Fruit fly (Drosophila melanogaster) whole organism, embryonic: ENCODE data around the gene IleRS-m.
A peak's percentile ranks its signal among the peaks of the same experiment; 100 is the strongest.

Source experiments
- Antp ChIP-seq: fragments of 200-800 bp; sonication (Bioruptor generic); optimal IDR thresholded peaks from 3 replicates; lab custom pipeline; 2016; ENCODE audit warnings: missing biosample characterization, missing genetic modification characterization
- Atf-2 ChIP-seq: fragments of 200-800 bp; sonication (Bioruptor generic); optimal IDR thresholded peaks from 2 replicates; lab custom pipeline; 2016; ENCODE audit warnings: missing biosample characterization, missing genetic modification characterization
- B-H1 ChIP-seq: fragments of 200-800 bp; sonication (Bioruptor generic); IDR thresholded peaks from 3 replicates; pipeline ENCODE4 v1.3.6; 2022; ENCODE audit warnings: missing biosample characterization, missing genetic modification characterization
- BtbVII ChIP-seq: fragments of 200-800 bp; sonication (Bioruptor generic); optimal IDR thresholded peaks from 3 replicates; lab custom pipeline; 2017; ENCODE audit warnings: missing biosample characterization, mild to moderate bottlenecking, missing genetic modification characterization
- CG10543 ChIP-seq: fragments of 200-800 bp; sonication (Bioruptor generic); optimal IDR thresholded peaks from 3 replicates; lab custom pipeline; 2017; ENCODE audit warnings: missing biosample characterization, mild to moderate bottlenecking, missing genetic modification characterization, moderate library complexity
- CG11695 ChIP-seq: fragments of 200-800 bp; sonication (Bioruptor generic); IDR thresholded peaks from 3 replicates; pipeline ENCODE4 v1.3.6; 2022; ENCODE audit warnings: missing biosample characterization, missing genetic modification characterization
- CG12155 ChIP-seq: fragments of 200-800 bp; sonication (Bioruptor generic); optimal IDR thresholded peaks from 3 replicates; lab custom pipeline; 2016; ENCODE audit warnings: missing biosample characterization, missing genetic modification characterization
- CG13894 ChIP-seq: fragments of 200-800 bp; sonication (Bioruptor generic); optimal IDR thresholded peaks from 3 replicates; lab custom pipeline; 2018; ENCODE audit warnings: missing biosample characterization, mild to moderate bottlenecking, missing genetic modification characterization, moderate library complexity
- CG16863 ChIP-seq: fragments of 200-800 bp; sonication (Bioruptor generic); optimal IDR thresholded peaks from 3 replicates; lab custom pipeline; 2016; ENCODE audit warnings: missing biosample characterization, missing genetic modification characterization
- CG18476 ChIP-seq: fragments of 200-800 bp; sonication (Bioruptor generic); optimal IDR thresholded peaks from 2 replicates; lab custom pipeline; 2016; ENCODE audit warnings: missing biosample characterization, mild to moderate bottlenecking, missing genetic modification characterization
- CG2202 ChIP-seq: fragments of 200-800 bp; sonication (Bioruptor generic); optimal IDR thresholded peaks from 2 replicates; lab custom pipeline; 2018; ENCODE audit warnings: missing biosample characterization, mild to moderate bottlenecking, missing genetic modification characterization
- CG31388 ChIP-seq: fragments of 200-800 bp; sonication (Bioruptor generic); optimal IDR thresholded peaks from 2 replicates; lab custom pipeline; 2016; ENCODE audit warnings: missing biosample characterization, missing genetic modification characterization
- CG32767 ChIP-seq: fragments of 200-800 bp; sonication (Bioruptor generic); IDR thresholded peaks from 2 replicates; pipeline ENCODE4 v1.3.6; 2022; ENCODE audit warnings: missing biosample characterization, missing genetic modification characterization
- CG3726 ChIP-seq: fragments of 200-800 bp; sonication (Bioruptor generic); IDR thresholded peaks from 3 replicates; pipeline ENCODE4, ENCODE4 v1.3.6; 2022; ENCODE audit warnings: missing biosample characterization, missing genetic modification characterization
- CG42726 ChIP-seq: fragments of 200-800 bp; sonication (Bioruptor generic); IDR thresholded peaks from 2 replicates; pipeline ENCODE4 v1.3.6; 2022; ENCODE audit warnings: missing biosample characterization, missing genetic modification characterization; ENCODE audit not compliant: partially characterized antibody
- CG43689 ChIP-seq: fragments of 200-800 bp; sonication (Bioruptor generic); IDR thresholded peaks from 2 replicates; pipeline ENCODE4 v1.3.6; 2022; ENCODE audit warnings: missing biosample characterization, missing genetic modification characterization
- CG6765 ChIP-seq: fragments of 200-800 bp; sonication (Bioruptor generic); optimal IDR thresholded peaks from 3 replicates; lab custom pipeline; 2017; ENCODE audit warnings: missing biosample characterization, mild to moderate bottlenecking, missing genetic modification characterization
- CG7357 ChIP-seq: fragments of 200-800 bp; sonication (Bioruptor generic); IDR thresholded peaks from 3 replicates; pipeline ENCODE4 v1.3.6; 2022; ENCODE audit warnings: missing biosample characterization, missing genetic modification characterization
- CG7963 ChIP-seq: fragments of 200-800 bp; sonication (Bioruptor generic); IDR thresholded peaks from 3 replicates; pipeline ENCODE4 v1.3.6; 2022; ENCODE audit warnings: missing biosample characterization, missing genetic modification characterization; ENCODE audit not compliant: partially characterized antibody
- CG8478 ChIP-seq: fragments of >200 bp; optimal IDR thresholded peaks from 2 replicates; lab custom pipeline; 2018
- CG9437 ChIP-seq: fragments of 200-800 bp; sonication (Bioruptor generic); optimal IDR thresholded peaks from 2 replicates; lab custom pipeline; 2018; ENCODE audit warnings: missing biosample characterization, mild to moderate bottlenecking, missing genetic modification characterization
- CG9727 ChIP-seq: fragments of 200-800 bp; sonication (Bioruptor generic); optimal IDR thresholded peaks from 3 replicates; lab custom pipeline; 2017; ENCODE audit warnings: missing biosample characterization, mild to moderate bottlenecking, missing genetic modification characterization
- CG9817 ChIP-seq: fragments of 200-800 bp; sonication (Bioruptor generic); optimal IDR thresholded peaks from 2 replicates; lab custom pipeline; 2018; ENCODE audit warnings: missing biosample characterization, mild to moderate bottlenecking, missing genetic modification characterization, moderate library complexity
- CoRest ChIP-seq: fragments of 200-800 bp; sonication (Bioruptor generic); optimal IDR thresholded peaks from 3 replicates; lab custom pipeline; 2018; ENCODE audit warnings: missing biosample characterization, mild to moderate bottlenecking, missing genetic modification characterization, moderate library complexity
- Dref ChIP-seq: fragments of 200-800 bp; sonication (Bioruptor generic); IDR thresholded peaks from 2 replicates; pipeline ENCODE4 v1.3.6; 2022; ENCODE audit warnings: missing biosample characterization, missing genetic modification characterization
- E2f1 ChIP-seq: fragments of 200-800 bp; sonication (Bioruptor generic); IDR thresholded peaks from 2 replicates; pipeline ENCODE4 v1.3.6; 2022; ENCODE audit warnings: missing biosample characterization, missing genetic modification characterization
- ERR ChIP-seq: fragments of 200-800 bp; sonication (Bioruptor generic); optimal IDR thresholded peaks from 2 replicates; lab custom pipeline; 2016; ENCODE audit warnings: missing biosample characterization, missing genetic modification characterization
- Ets65A ChIP-seq: fragments of 200-800 bp; sonication (Bioruptor generic); peaks from one replicate; lab custom pipeline; 2016; ENCODE audit warnings: missing biosample characterization, missing genetic modification characterization
- GATAe ChIP-seq: fragments of 200-800 bp; sonication (Bioruptor generic); conservative IDR thresholded peaks from 2 replicates; pipeline ENCODE4 v1.3.6; 2022; ENCODE audit warnings: missing biosample characterization, missing genetic modification characterization
- Hand ChIP-seq: fragments of 200-800 bp; sonication (Bioruptor generic); optimal IDR thresholded peaks from 2 replicates; lab custom pipeline; 2017; ENCODE audit warnings: mild to moderate bottlenecking, missing biosample characterization, missing genetic modification reagents, missing genetic modification characterization
- HmgD ChIP-seq: fragments of 200-800 bp; sonication (Bioruptor generic); optimal IDR thresholded peaks from 3 replicates; lab custom pipeline; 2016; ENCODE audit warnings: missing biosample characterization, missing genetic modification characterization
- Optix ChIP-seq: fragments of 200-800 bp; sonication (Bioruptor generic); IDR thresholded peaks from 3 replicates; pipeline ENCODE4 v1.3.6; 2022; ENCODE audit warnings: missing biosample characterization, missing genetic modification characterization
- Usf ChIP-seq: fragments of 200-800 bp; sonication (Bioruptor generic); optimal IDR thresholded peaks from 2 replicates; lab custom pipeline; 2017; ENCODE audit warnings: missing genotype, missing biosample characterization, missing genetic modification characterization
- az2 ChIP-seq: fragments of 200-800 bp; sonication (Bioruptor generic); optimal IDR thresholded peaks from 3 replicates; lab custom pipeline; 2016; ENCODE audit warnings: missing biosample characterization, missing genetic modification characterization
- bcd ChIP-seq: fragments of 200-800 bp; sonication (Bioruptor generic); optimal IDR thresholded peaks from 2 replicates; lab custom pipeline; 2017; ENCODE audit warnings: missing biosample characterization, mild to moderate bottlenecking, missing genetic modification characterization
- chif ChIP-seq, 2 experiments: fragments of 200-800 bp; sonication (Bioruptor generic); optimal IDR thresholded peaks; 3 replicates each; lab custom pipeline; 2016; ENCODE audit warnings: missing biosample characterization in 2 of 2, missing genetic modification characterization in 2 of 2
- da ChIP-seq: fragments of 200-800 bp; sonication (Bioruptor generic); optimal IDR thresholded peaks from 2 replicates; lab custom pipeline; 2016; ENCODE audit warnings: missing biosample characterization, missing genetic modification characterization
- dysf ChIP-seq: fragments of 200-800 bp; sonication (Bioruptor generic); IDR thresholded peaks from 3 replicates; pipeline ENCODE4 v1.3.6; 2022; ENCODE audit warnings: missing biosample characterization, missing genetic modification characterization
- ham ChIP-seq: fragments of 200-800 bp; sonication (Bioruptor generic); IDR thresholded peaks from 2 replicates; pipeline ENCODE4 v1.3.6; 2022; ENCODE audit warnings: missing biosample characterization, missing genetic modification characterization
- hkb ChIP-seq, 2 experiments: fragments of 200-800 bp in 1 of 2; fragments of >200 bp in 1 of 2; sonication (Bioruptor generic) in 1 of 2; IDR thresholded peaks in 1 of 2; optimal IDR thresholded peaks in 1 of 2; 2 replicates each; pipeline versions ENCODE4 v1.3.6 to Lab custom; 2017 to 2022; ENCODE audit warnings: missing biosample characterization in 1 of 2, missing genetic modification characterization in 1 of 2
- hth ChIP-seq: fragments of >200 bp; optimal IDR thresholded peaks from 2 replicates; lab custom pipeline; 2017; ENCODE audit warnings: inconsistent platforms
- mld ChIP-seq: fragments of 200-800 bp; sonication (Bioruptor generic); IDR thresholded peaks from 3 replicates; pipeline ENCODE4 v1.3.6; 2022; ENCODE audit warnings: missing biosample characterization, missing genetic modification characterization; ENCODE audit not compliant: partially characterized antibody
- nau ChIP-seq: fragments of 200-800 bp; sonication (Bioruptor generic); optimal IDR thresholded peaks from 3 replicates; lab custom pipeline; 2017; ENCODE audit warnings: missing biosample characterization, mild to moderate bottlenecking, missing genetic modification characterization, missing genetic modification reagents
- nmo ChIP-seq: fragments of 200-800 bp; sonication (Bioruptor generic); optimal IDR thresholded peaks from 2 replicates; lab custom pipeline; 2018; ENCODE audit warnings: missing biosample characterization, mild to moderate bottlenecking, missing genetic modification characterization, moderate library complexity
- pita ChIP-seq: fragments of 200-800 bp; sonication (Bioruptor generic); optimal IDR thresholded peaks from 2 replicates; lab custom pipeline; 2017; ENCODE audit warnings: missing biosample characterization, mild to moderate bottlenecking, missing genetic modification characterization
- pros ChIP-seq: fragments of 200-800 bp; sonication (Bioruptor generic); optimal IDR thresholded peaks from 3 replicates; lab custom pipeline; 2019; ENCODE audit warnings: missing biosample characterization, mild to moderate bottlenecking, missing genetic modification characterization, moderate library complexity
- psq ChIP-seq: fragments of 200-800 bp; sonication (Bioruptor generic); optimal IDR thresholded peaks from 2 replicates; lab custom pipeline; 2017; ENCODE audit warnings: missing biosample characterization, missing genetic modification characterization
- usp ChIP-seq: fragments of >200 bp; optimal IDR thresholded peaks from 2 replicates; lab custom pipeline; 2017; ENCODE audit warnings: missing biosample characterization, missing genetic modification characterization
- vfl ChIP-seq: fragments of 200-800 bp; sonication (Bioruptor generic); optimal IDR thresholded peaks from 2 replicates; lab custom pipeline; 2016; ENCODE audit warnings: missing biosample characterization, missing genetic modification characterization
- wor ChIP-seq: fragments of 200-800 bp; sonication (Bioruptor generic); IDR thresholded peaks from 2 replicates; pipeline ENCODE4 v1.3.6; 2022; ENCODE audit warnings: missing biosample characterization, missing genetic modification characterization

The IleRS-m gene

dm6 chr3L:16060806-16061600, 39.1 kb upstream of the IleRS-m start (continued):
- 0 out of 2 replicates have a peak, but pooled peaks have one; percentile 19 for TF ChIP-seq ham
- peak; percentile 20 for TF ChIP-seq Atf-2 (GFP tag; lab: Kevin White, UChicago)
- peak; percentile 21 for TF ChIP-seq Usf (GFP tag; lab: Kevin White, UChicago)
- TF ChIP-seq usp (GFP tag; lab: Kevin White, UChicago), result no peak
- TF ChIP-seq CoRest, result no peak
- TF ChIP-seq pita, result no peak
- no peak for TF ChIP-seq B-H1
- TF ChIP-seq Optix (GFP tag; lab: Robert Waterston, UW), result no peak
- TF ChIP-seq CG31388 (GFP tag; lab: Kevin White, UChicago), result no peak
- peak; percentile 59 for TF ChIP-seq CG9437 (GFP tag; lab: Kevin White, UChicago)
- peak; percentile 76 for TF ChIP-seq CG9727 (GFP tag; lab: Kevin White, UChicago)
- TF ChIP-seq CG12155 (GFP tag; lab: Kevin White, UChicago), result peak; percentile 38
- TF ChIP-seq HmgD, result no peak
- TF ChIP-seq bcd, result no peak
- no peak for TF ChIP-seq Hand (GFP tag; lab: Kevin White, UChicago)
- TF ChIP-seq vfl, result no peak
- TF ChIP-seq CG16863, result no peak
- peak; percentile 82 for TF ChIP-seq Ets65A
- TF ChIP-seq GATAe (GFP tag; lab: Robert Waterston, UW), result no peak
- no peak for TF ChIP-seq CG42726 (GFP tag; lab: Robert Waterston, UW)
- TF ChIP-seq CG6765 (GFP tag; lab: Kevin White, UChicago), result no peak
- TF ChIP-seq CG9817 (tag; lab: Kevin White, UChicago), result no peak
- TF ChIP-seq CG18476 (GFP tag; lab: Kevin White, UChicago), result peak; percentile 21
- TF ChIP-seq CG3726 (GFP tag; lab: Robert Waterston, UW), result 0 out of 3 replicates have a peak, but pooled peaks have one; percentile 28
- TF ChIP-seq CG32767, result no peak
- TF ChIP-seq CG10543 (GFP tag; lab: Kevin White, UChicago), result peak; percentile 56
- no peak for TF ChIP-seq Dref (GFP tag; lab: Robert Waterston, UW)
- no peak for TF ChIP-seq nau (GFP tag; lab: Kevin White, UChicago)
- no peak for TF ChIP-seq nmo
- peak; percentile 9 for TF ChIP-seq psq
- TF ChIP-seq BtbVII (GFP tag; lab: Kevin White, UChicago), result no peak
- peak in 1 of 2 experiments; percentile 36 for TF ChIP-seq chif (GFP tag; optimal IDR thresholded peaks at IDR 0.05; lab: Kevin White, UChicago)
- TF ChIP-seq CG7357, result 0 out of 3 replicates have a peak, but pooled peaks have one; percentile 16
- no peak for TF ChIP-seq hth (lab: Kevin White, UChicago)
- peak; percentile 46; the same call in 1 of the 3 replicates for TF ChIP-seq dysf (GFP tag; lab: Robert Waterston, UW)
- TF ChIP-seq az2 (GFP tag; lab: Kevin White, UChicago), result peak; percentile 51
- TF ChIP-seq CG2202 (tag; lab: Kevin White, UChicago), result peak; percentile 35
- TF ChIP-seq CG8478, result no peak
- TF ChIP-seq ERR, result no peak
- no peak for TF ChIP-seq CG13894 (tag; lab: Kevin White, UChicago)
- no peak for TF ChIP-seq da (GFP tag; lab: Kevin White, UChicago)
- peak; percentile 19 for TF ChIP-seq Antp
- TF ChIP-seq hkb (optimal IDR thresholded peaks at IDR 0.05; lab: Kevin White, UChicago), result no peak
- 0 out of 2 replicates have a peak, but pooled peaks have one; percentile 11 for TF ChIP-seq hkb (GFP tag; IDR thresholded peaks at IDR 0.05; lab: Robert Waterston, UW)
- no peak for TF ChIP-seq mld (GFP tag; lab: Robert Waterston, UW)
- TF ChIP-seq CG7963 (GFP tag; lab: Robert Waterston, UW), result no peak
- TF ChIP-seq E2f1 (GFP tag; lab: Robert Waterston, UW), result 0 out of 2 replicates have a peak, but pooled peaks have one; percentile 18
- no peak for TF ChIP-seq wor (GFP tag; lab: Robert Waterston, UW)
- TF ChIP-seq pros (GFP tag; lab: Kevin White, UChicago), result no peak
- TF ChIP-seq CG43689 (GFP tag; lab: Robert Waterston, UW), result no peak
- TF ChIP-seq CG11695, result 0 out of 3 replicates have a peak, but pooled peaks have one; percentile 17
